Worm (Caenorhabditis elegans): ENCODE results near the gene nsph-1.1.

The nsph-1.1 gene

DNA sequence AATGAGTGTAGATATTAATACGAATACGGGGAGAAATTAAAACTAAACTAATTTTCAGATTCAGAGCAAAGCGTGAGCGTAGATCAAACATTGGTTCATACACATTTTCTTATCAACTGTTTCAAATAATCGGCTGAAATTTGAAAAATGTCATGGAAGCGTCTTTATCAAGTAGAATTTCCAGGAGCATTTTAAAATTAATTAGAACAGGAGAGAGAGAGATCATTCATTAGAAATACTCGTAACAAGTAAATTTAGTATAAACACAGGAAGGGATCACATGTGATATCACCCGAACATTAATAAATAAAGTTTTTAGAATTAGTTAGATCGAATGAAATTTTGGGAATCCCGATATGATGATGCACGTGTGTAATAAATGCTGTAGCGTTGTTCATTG, 40.3 kb downstream of the nsph-1.1 start, which contains the start of gene pho-13:
TSS of gene pho-13 (minus strand) at position 101 of the 400 bp plus-strand sequence.
- no peak for TF ChIP-seq ama-1 (optimal IDR thresholded peaks at IDR 0.05)

DNA sequence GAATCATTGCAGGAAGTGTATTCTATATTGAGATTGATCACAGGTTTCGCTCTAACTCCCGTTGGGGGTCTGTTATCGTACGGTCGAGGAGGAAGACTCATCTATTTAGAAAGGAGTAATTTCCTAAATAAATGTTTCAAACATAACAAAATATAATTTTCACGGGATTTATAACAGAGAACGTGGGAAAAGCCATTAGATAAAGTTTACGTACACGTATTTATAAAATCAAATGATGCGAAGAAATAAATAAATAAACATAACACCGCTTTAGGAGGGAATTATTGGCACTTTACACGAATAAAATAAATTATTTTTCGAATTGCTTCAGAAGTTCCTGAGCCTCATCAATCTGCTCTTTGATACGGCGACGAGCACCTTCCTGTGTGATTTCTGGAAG, 41.9 kb downstream of the nsph-1.1 start, which contains the start of gene F07H5.10:
TSS of gene F07H5.10 (minus strand) at position 101 of the 400 bp plus-strand sequence.
- no peak for TF ChIP-seq hmbx-1 (tag; optimal IDR thresholded peaks at IDR 0.05)
- TF ChIP-seq aly-1 (tag; optimal IDR thresholded peaks at IDR 0.05) = no peak
- no peak for TF ChIP-seq hnd-1 (tag; optimal IDR thresholded peaks at IDR 0.05)
- TF ChIP-seq tbx-11 (GFP tag; IDR thresholded peaks at IDR 0.05) = no peak
- TF ChIP-seq B0310.2 (tag; optimal IDR thresholded peaks at IDR 0.05) = no peak
- no peak for TF ChIP-seq flt-1 (GFP tag; IDR thresholded peaks at IDR 0.05)
- TF ChIP-seq scrt-1 (GFP tag; IDR thresholded peaks at IDR 0.05) = no peak
- TF ChIP-seq sea-1 (GFP tag; conservative IDR thresholded peaks at IDR 0.05) = no peak
- no peak for TF ChIP-seq ceh-36 (tag; optimal IDR thresholded peaks at IDR 0.05)

DNA sequence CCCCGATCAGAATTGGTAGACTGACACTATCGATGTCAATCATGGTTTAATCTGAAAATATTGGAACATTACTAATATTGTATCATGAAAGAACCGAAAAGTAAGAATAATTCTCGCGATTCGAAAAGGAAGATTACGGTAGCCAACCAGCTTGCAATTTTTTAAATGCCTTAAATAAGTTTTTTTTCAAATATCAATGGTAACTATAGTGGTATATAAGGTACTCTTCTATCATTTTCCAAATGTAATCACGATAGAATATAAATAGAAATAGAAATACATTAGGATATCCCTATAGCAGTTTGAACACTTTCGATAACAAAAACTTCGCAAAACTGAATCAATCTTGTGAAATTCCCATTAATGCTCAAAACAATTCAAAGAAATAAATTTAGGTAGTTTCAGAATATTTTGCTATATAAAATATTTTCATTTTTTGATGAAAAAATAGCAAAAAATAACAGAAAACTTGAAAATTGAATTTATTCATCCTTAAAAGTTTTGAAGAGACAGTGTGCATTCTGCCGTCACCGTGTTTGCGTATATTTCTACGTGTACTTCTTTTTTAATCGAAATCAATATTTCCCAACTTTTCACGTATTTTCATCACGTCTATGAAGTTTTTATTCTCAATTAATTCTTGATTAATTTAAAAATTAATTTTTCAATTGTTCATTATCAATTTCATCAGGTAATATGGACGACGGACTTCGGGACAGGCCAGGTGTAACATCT, 44.3 kb downstream of the nsph-1.1 start, which contains the start of the genes F46C5.9 and rer-1:
TSS of gene F46C5.9 (minus strand) at position 51 of the 735 bp plus-strand sequence.
TSS of gene rer-1 (plus strand) at position 692 of the 735 bp plus-strand sequence.
- no peak for TF ChIP-seq ama-1 (optimal IDR thresholded peaks at IDR 0.05)
- no peak for TF ChIP-seq scrt-1 (GFP tag; IDR thresholded peaks at IDR 0.05)
- TF ChIP-seq hmbx-1 (tag; optimal IDR thresholded peaks at IDR 0.05) = no peak
- no peak for TF ChIP-seq tbx-37 (GFP tag; conservative IDR thresholded peaks at IDR 0.05)
- no peak for TF ChIP-seq pes-1 (GFP tag; IDR thresholded peaks at IDR 0.05)

DNA sequence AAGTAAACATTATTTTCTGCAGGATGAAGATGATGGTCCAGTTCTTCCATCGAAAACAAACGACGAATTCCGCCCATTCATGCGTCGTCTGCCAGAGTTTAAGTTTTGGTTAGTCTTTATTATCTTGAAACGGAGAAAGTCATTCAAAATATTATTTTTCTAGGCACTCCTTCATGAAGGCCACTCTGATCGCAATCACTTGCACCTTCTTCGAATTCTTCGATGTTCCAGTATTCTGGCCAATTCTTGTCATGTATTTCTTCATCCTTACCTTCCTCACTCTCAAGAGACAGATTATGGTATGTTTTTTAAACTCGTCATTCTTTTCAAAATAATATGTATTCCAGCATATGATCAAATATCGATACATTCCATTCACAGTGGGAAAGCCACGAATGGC, 45.2 kb downstream of the nsph-1.1 start:
- TF ChIP-seq ceh-36 (tag; optimal IDR thresholded peaks at IDR 0.05) (no peak), tbx-37 (GFP tag; conservative IDR thresholded peaks at IDR 0.05) (no peak), tbx-11 (GFP tag; IDR thresholded peaks at IDR 0.05) (no peak), hnd-1 (tag; optimal IDR thresholded peaks at IDR 0.05) (no peak), flt-1 (GFP tag; IDR thresholded peaks at IDR 0.05) (no peak), tra-4 (tag; optimal IDR thresholded peaks at IDR 0.05) (no peak), pes-1 (GFP tag; IDR thresholded peaks at IDR 0.05) (no peak), scrt-1 (GFP tag; IDR thresholded peaks at IDR 0.05) (no peak), hmbx-1 (tag; optimal IDR thresholded peaks at IDR 0.05) (no peak), ama-1 (optimal IDR thresholded peaks at IDR 0.05) (no peak), F13C5.2 (tag; optimal IDR thresholded peaks at IDR 0.05) (no peak), ceh-13 (GFP tag; optimal IDR thresholded peaks at IDR 0.05) (no peak), sea-1 (GFP tag; conservative IDR thresholded peaks at IDR 0.05) (no peak), ets-7 (tag; optimal IDR thresholded peaks at IDR 0.05) (no peak), B0310.2 (tag; optimal IDR thresholded peaks at IDR 0.05) (no peak), hmg-4 (GFP tag; optimal IDR thresholded peaks at IDR 0.05) (no peak), aly-1 (tag; optimal IDR thresholded peaks at IDR 0.05) (no peak)

DNA sequence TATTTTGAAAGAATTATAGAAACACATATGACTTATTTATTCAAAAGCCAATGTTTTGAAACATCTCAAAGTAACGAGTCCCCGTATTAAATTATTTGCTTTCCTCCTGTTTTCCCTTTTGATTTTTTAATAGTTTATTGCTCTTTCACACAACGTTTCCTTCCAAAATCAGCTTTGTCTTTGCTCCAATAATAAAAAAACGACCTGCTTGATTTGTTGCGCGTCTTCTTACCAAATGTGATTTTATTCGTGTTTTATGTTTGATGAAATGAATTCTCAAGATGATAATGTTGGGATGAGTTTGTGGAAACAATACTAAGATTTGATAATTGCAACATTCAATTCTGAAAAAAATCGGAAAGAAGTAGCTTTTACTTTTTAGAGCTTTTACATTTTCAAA, 45.8 kb downstream of the nsph-1.1 start:
- TF ChIP-seq aly-1 (tag; optimal IDR thresholded peaks at IDR 0.05) (no peak), hmg-4 (GFP tag; optimal IDR thresholded peaks at IDR 0.05) (no peak), tbx-37 (GFP tag; conservative IDR thresholded peaks at IDR 0.05) (no peak), hmbx-1 (tag; optimal IDR thresholded peaks at IDR 0.05) (no peak), pes-1 (GFP tag; IDR thresholded peaks at IDR 0.05) (no peak), tbx-11 (GFP tag; IDR thresholded peaks at IDR 0.05) (no peak), scrt-1 (GFP tag; IDR thresholded peaks at IDR 0.05) (no peak), sea-1 (GFP tag; conservative IDR thresholded peaks at IDR 0.05) (no peak), ceh-13 (GFP tag; optimal IDR thresholded peaks at IDR 0.05) (no peak), F13C5.2 (tag; optimal IDR thresholded peaks at IDR 0.05) (no peak), flt-1 (GFP tag; IDR thresholded peaks at IDR 0.05) (no peak), ama-1 (optimal IDR thresholded peaks at IDR 0.05) (no peak), B0310.2 (tag; optimal IDR thresholded peaks at IDR 0.05) (no peak), ceh-36 (tag; optimal IDR thresholded peaks at IDR 0.05) (no peak), ets-7 (tag; optimal IDR thresholded peaks at IDR 0.05) (no peak), hnd-1 (tag; optimal IDR thresholded peaks at IDR 0.05) (no peak), tra-4 (tag; optimal IDR thresholded peaks at IDR 0.05) (no peak)

DNA sequence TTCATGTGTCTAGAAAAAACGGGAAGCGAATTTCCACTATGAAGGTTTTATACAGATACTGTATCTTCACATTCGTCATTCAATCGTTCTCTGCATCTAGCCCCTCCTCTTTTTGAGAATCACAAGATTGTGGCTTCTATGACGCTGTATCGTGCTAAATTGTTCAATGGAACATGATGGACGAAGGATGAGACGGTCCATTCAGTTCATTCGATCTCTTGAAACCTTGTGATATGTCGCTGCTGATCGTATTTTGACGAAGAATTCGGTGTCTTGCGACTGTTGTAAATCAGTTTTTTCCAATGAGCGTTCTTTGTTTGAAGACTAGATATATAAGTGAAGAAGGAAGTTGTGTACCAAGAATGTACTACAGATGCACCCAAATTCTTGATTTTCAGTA, 47.1 kb downstream of the nsph-1.1 start:
- TF ChIP-seq sea-1 (GFP tag; conservative IDR thresholded peaks at IDR 0.05) = no peak
- no peak for TF ChIP-seq ceh-36 (tag; optimal IDR thresholded peaks at IDR 0.05)
- no peak for TF ChIP-seq tbx-11 (GFP tag; IDR thresholded peaks at IDR 0.05)
- no peak for TF ChIP-seq hmg-4 (GFP tag; optimal IDR thresholded peaks at IDR 0.05)
- no peak for TF ChIP-seq hmbx-1 (tag; optimal IDR thresholded peaks at IDR 0.05)
- TF ChIP-seq ets-7 (tag; optimal IDR thresholded peaks at IDR 0.05) = no peak
- TF ChIP-seq ceh-13 (GFP tag; optimal IDR thresholded peaks at IDR 0.05) = no peak
- no peak for TF ChIP-seq flt-1 (GFP tag; IDR thresholded peaks at IDR 0.05)
- no peak for TF ChIP-seq pes-1 (GFP tag; IDR thresholded peaks at IDR 0.05)

DNA sequence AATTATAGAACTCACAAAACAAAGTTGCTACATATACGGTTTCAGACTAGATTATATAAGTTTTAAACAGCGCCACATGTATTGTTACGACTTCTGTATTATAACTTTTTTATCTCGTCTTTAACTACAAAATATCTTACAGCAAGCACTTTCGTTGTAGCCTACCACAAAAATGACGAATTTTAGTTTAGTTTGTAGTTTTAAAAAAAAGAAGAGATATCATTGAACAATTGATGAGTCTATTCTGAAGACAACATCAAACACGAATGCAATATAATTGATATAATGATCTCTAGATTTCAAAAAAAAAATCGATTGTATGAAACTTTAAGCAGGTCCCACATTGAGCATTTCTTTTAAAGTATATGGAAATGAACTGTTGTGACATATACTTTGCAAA, 47.7 kb downstream of the nsph-1.1 start:
- TF ChIP-seq ets-7 (tag; optimal IDR thresholded peaks at IDR 0.05) (no peak), F13C5.2 (tag; optimal IDR thresholded peaks at IDR 0.05) (no peak), ceh-36 (tag; optimal IDR thresholded peaks at IDR 0.05) (no peak), B0310.2 (tag; optimal IDR thresholded peaks at IDR 0.05) (no peak), tra-4 (tag; optimal IDR thresholded peaks at IDR 0.05) (no peak), hnd-1 (tag; optimal IDR thresholded peaks at IDR 0.05) (no peak), sea-1 (GFP tag; conservative IDR thresholded peaks at IDR 0.05) (no peak), pes-1 (GFP tag; IDR thresholded peaks at IDR 0.05) (no peak)

DNA sequence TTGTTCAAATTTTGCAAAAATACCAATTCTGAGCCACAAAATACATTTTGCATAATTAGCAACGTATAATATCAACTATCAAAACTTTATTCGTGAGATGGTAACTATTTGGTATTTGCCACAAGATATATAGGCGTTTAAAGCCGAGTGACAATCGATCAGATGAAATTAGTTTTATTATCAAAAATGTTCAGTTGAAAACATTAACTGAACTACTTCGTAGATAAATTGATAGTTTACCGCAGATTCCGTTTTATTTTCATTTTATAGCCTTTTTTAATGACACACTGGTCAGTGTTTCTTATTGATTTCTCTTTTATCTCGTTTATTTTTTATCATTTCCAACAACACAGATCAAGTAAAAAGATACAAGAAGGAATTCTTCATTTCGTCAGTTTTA, 50.6 kb downstream of the nsph-1.1 start:
- TF ChIP-seq scrt-1 (GFP tag; IDR thresholded peaks at IDR 0.05) (no peak), B0310.2 (tag; optimal IDR thresholded peaks at IDR 0.05) (no peak), F13C5.2 (tag; optimal IDR thresholded peaks at IDR 0.05) (no peak), aly-1 (tag; optimal IDR thresholded peaks at IDR 0.05) (no peak), flt-1 (GFP tag; IDR thresholded peaks at IDR 0.05) (no peak), hnd-1 (tag; optimal IDR thresholded peaks at IDR 0.05) (no peak), ama-1 (optimal IDR thresholded peaks at IDR 0.05) (no peak), hmg-4 (GFP tag; optimal IDR thresholded peaks at IDR 0.05) (no peak), ceh-13 (GFP tag; optimal IDR thresholded peaks at IDR 0.05) (no peak), ets-7 (tag; optimal IDR thresholded peaks at IDR 0.05) (no peak), ceh-36 (tag; optimal IDR thresholded peaks at IDR 0.05) (no peak), pes-1 (GFP tag; IDR thresholded peaks at IDR 0.05) (no peak), hmbx-1 (tag; optimal IDR thresholded peaks at IDR 0.05) (no peak), tbx-11 (GFP tag; IDR thresholded peaks at IDR 0.05) (no peak), sea-1 (GFP tag; conservative IDR thresholded peaks at IDR 0.05) (no peak), tra-4 (tag; optimal IDR thresholded peaks at IDR 0.05) (no peak), tbx-37 (GFP tag; conservative IDR thresholded peaks at IDR 0.05) (no peak)

Measured in whole organism, early embryonic.